Worm (Caenorhabditis elegans) whole organism, young adult: ENCODE results near the gene rmd-1.

Experiments
- B0019.2 ChIP-seq: fragments of 200-800 bp; sonication (Bioruptor generic); conservative IDR thresholded peaks from 2 replicates; pipeline ENCODE4 v1.3.6; 2022; ENCODE audit warnings: missing genetic modification reagents, missing genetic modification characterization, missing compliant biosample characterization
- B0336.3 ChIP-seq: fragments of 200-800 bp; sonication (Bioruptor generic); IDR thresholded peaks from 2 replicates; pipeline ENCODE4 v1.3.6; 2022; ENCODE audit warnings: missing genetic modification characterization, missing compliant biosample characterization
- F10E7.11 ChIP-seq: sonication (generic microtip); optimal IDR thresholded peaks from 2 replicates; lab custom pipeline; 2017; ENCODE audit warnings: mild to moderate bottlenecking, missing genetic modification characterization, moderate library complexity, missing compliant biosample characterization
- F23B12.7 ChIP-seq: sonication (generic microtip); optimal IDR thresholded peaks from 2 replicates; lab custom pipeline; 2017; ENCODE audit warnings: missing genetic modification characterization, mild to moderate bottlenecking, missing compliant biosample characterization, antibody characterized with exemption, moderate library complexity; ENCODE audit not compliant: insufficient read depth
- F33H1.4 ChIP-seq: fragments of 200-800 bp; sonication (Bioruptor generic); IDR thresholded peaks from 2 replicates; pipeline ENCODE4 v1.3.6; 2022; ENCODE audit warnings: missing genetic modification reagents, missing genetic modification characterization, missing compliant biosample characterization
- K11D2.4 ChIP-seq: fragments of 200-800 bp; sonication (Bioruptor generic); IDR thresholded peaks from 2 replicates; pipeline ENCODE4 v1.3.6; 2022; ENCODE audit warnings: missing genetic modification reagents, missing genetic modification characterization, missing compliant biosample characterization
- K12H6.12 ChIP-seq: fragments of 200-800 bp; sonication (Bioruptor generic); optimal IDR thresholded peaks from 2 replicates; lab custom pipeline; 2018; ENCODE audit warnings: mild to moderate bottlenecking, missing genetic modification characterization, missing compliant biosample characterization
- T26A5.8 ChIP-seq: sonication (generic microtip); optimal IDR thresholded peaks from 2 replicates; lab custom pipeline; 2016; ENCODE audit warnings: missing genetic modification characterization, missing compliant biosample characterization
- Y67H2A.10 ChIP-seq: fragments of 200-800 bp; sonication (Bioruptor generic); conservative IDR thresholded peaks from 2 replicates; pipeline ENCODE4 v1.3.6; 2022; ENCODE audit warnings: missing genetic modification reagents, missing genetic modification characterization, missing compliant biosample characterization
- Y95B8A.8 ChIP-seq: fragments of 200-800 bp; sonication (Bioruptor generic); IDR thresholded peaks from 2 replicates; pipeline ENCODE4 v1.3.6; 2022; ENCODE audit warnings: missing genetic modification reagents, missing genetic modification characterization, missing compliant biosample characterization
- ZK185.1 ChIP-seq: sonication (generic microtip); optimal IDR thresholded peaks from 2 replicates; lab custom pipeline; 2016; ENCODE audit warnings: mild to moderate bottlenecking, missing genetic modification characterization, missing compliant biosample characterization; ENCODE audit not compliant: poor library complexity, severe bottlenecking
- akir-1 ChIP-seq: fragments of 200-800 bp; sonication (Bioruptor generic); optimal IDR thresholded peaks from 2 replicates; lab custom pipeline; 2018; ENCODE audit warnings: mild to moderate bottlenecking, missing genetic modification characterization, moderate library complexity, missing compliant biosample characterization
- ama-1 ChIP-seq, 3 experiments: fragments of 150-350 bp in 1 of 3; sonication (generic microtip) in 2 of 3; optimal IDR thresholded peaks; 2 replicates each; lab custom pipeline; 2014 to 2018; ENCODE audit warnings: missing biosample characterization in 2 of 3, missing genetic modification characterization in 2 of 3, missing genetic modification reagents in 2 of 3
- attf-3 ChIP-seq: fragments of 200-800 bp; sonication (Bioruptor generic); conservative IDR thresholded peaks from 2 replicates; pipeline ENCODE4 v1.3.6; 2022; ENCODE audit warnings: missing genetic modification reagents, missing genetic modification characterization, missing compliant biosample characterization
- attf-6 ChIP-seq: fragments of 200-800 bp; sonication (Bioruptor generic); IDR thresholded peaks from 2 replicates; pipeline ENCODE4 v1.3.6; 2022; ENCODE audit warnings: missing genetic modification reagents, missing genetic modification characterization, missing compliant biosample characterization
- cebp-1 ChIP-seq, 2 experiments: fragments of 200-800 bp in 1 of 2; sonication (Bioruptor generic) in 1 of 2; sonication (generic microtip) in 1 of 2; IDR thresholded peaks in 1 of 2; optimal IDR thresholded peaks in 1 of 2; 2 replicates each; pipeline versions ENCODE4 v1.3.6 to Lab custom; 2017 to 2022; ENCODE audit warnings: missing compliant biosample characterization in 2 of 2, missing genetic modification characterization in 2 of 2, mild to moderate bottlenecking in 1 of 2, missing genetic modification reagents in 1 of 2, moderate library complexity in 1 of 2
- cebp-2 ChIP-seq: fragments of 200-800 bp; sonication (Bioruptor generic); IDR thresholded peaks from 2 replicates; pipeline ENCODE4 v1.3.6; 2022; ENCODE audit warnings: missing genetic modification characterization, missing compliant biosample characterization
- ceh-91 ChIP-seq: fragments of 200-800 bp; sonication (Bioruptor generic); IDR thresholded peaks from 2 replicates; pipeline ENCODE4 v1.3.6; 2022; ENCODE audit warnings: missing genetic modification reagents, missing genetic modification characterization, missing compliant biosample characterization
- chd-7 ChIP-seq: sonication (generic microtip); optimal IDR thresholded peaks from 2 replicates; lab custom pipeline; 2016; ENCODE audit warnings: mild to moderate bottlenecking, missing genetic modification characterization, moderate library complexity, missing compliant biosample characterization
- dpl-1 ChIP-seq: fragments of 150-350 bp; optimal IDR thresholded peaks from 2 replicates; lab custom pipeline; 2014; ENCODE audit warnings: missing biosample characterization, missing genetic modification reagents, missing genetic modification characterization
- egl-18 ChIP-seq: fragments of 200-800 bp; sonication (Bioruptor generic); IDR thresholded peaks from 2 replicates; pipeline ENCODE4 v1.3.6; 2022; ENCODE audit warnings: missing genetic modification reagents, missing genetic modification characterization, missing compliant biosample characterization
- ets-4 ChIP-seq: fragments of 200-800 bp; sonication (Bioruptor generic); optimal IDR thresholded peaks from 2 replicates; lab custom pipeline; 2018; ENCODE audit warnings: mild to moderate bottlenecking, missing genetic modification characterization, missing compliant biosample characterization
- fkh-3 ChIP-seq: sonication (generic microtip); optimal IDR thresholded peaks from 2 replicates; lab custom pipeline; 2016; ENCODE audit warnings: mild to moderate bottlenecking, missing genetic modification characterization, missing compliant biosample characterization
- hmg-20 ChIP-seq: fragments of 200-800 bp; sonication (Bioruptor generic); IDR thresholded peaks from 2 replicates; pipeline ENCODE4 v1.3.6; 2022; ENCODE audit warnings: missing genetic modification reagents, missing genetic modification characterization, missing compliant biosample characterization
- hrde-1 ChIP-seq: sonication (generic microtip); optimal IDR thresholded peaks from 2 replicates; lab custom pipeline; 2016; ENCODE audit warnings: missing genetic modification characterization, mild to moderate bottlenecking, missing compliant biosample characterization, moderate library complexity, missing genotype, missing genetic modification reagents, borderline replicate concordance
- let-526 ChIP-seq: fragments of 200-800 bp; sonication (Bioruptor generic); IDR thresholded peaks from 2 replicates; pipeline ENCODE4 v1.3.6; 2022; ENCODE audit warnings: missing genetic modification reagents, missing genetic modification characterization, missing compliant biosample characterization
- lin-26 ChIP-seq: fragments of 200-800 bp; sonication (Bioruptor generic); IDR thresholded peaks from 2 replicates; pipeline ENCODE4 v1.3.6; 2022; ENCODE audit warnings: missing genetic modification reagents, missing genetic modification characterization, missing compliant biosample characterization
- lin-35 ChIP-seq, 3 experiments: fragments of 150-350 bp in 2 of 3; sonication (generic microtip) in 1 of 3; optimal IDR thresholded peaks; 2 replicates each; lab custom pipeline; 2014 to 2018; ENCODE audit warnings: missing biosample characterization in 3 of 3, missing genetic modification characterization in 3 of 3, missing genetic modification reagents in 3 of 3
- lin-40 ChIP-seq: sonication (generic microtip); optimal IDR thresholded peaks from 2 replicates; lab custom pipeline; 2016; ENCODE audit warnings: missing genetic modification characterization, mild to moderate bottlenecking, missing compliant biosample characterization, missing genotype, missing genetic modification reagents
- lsl-1 ChIP-seq: fragments of 200-800 bp; sonication (Bioruptor generic); optimal IDR thresholded peaks from 2 replicates; lab custom pipeline; 2018; ENCODE audit warnings: mild to moderate bottlenecking, missing genetic modification characterization, moderate library complexity, missing compliant biosample characterization
- lsy-27 ChIP-seq: sonication (generic microtip); optimal IDR thresholded peaks from 2 replicates; lab custom pipeline; 2017; ENCODE audit warnings: missing genetic modification characterization, mild to moderate bottlenecking, missing compliant biosample characterization, antibody characterized with exemption, missing genotype, borderline replicate concordance; ENCODE audit not compliant: insufficient read depth
- madf-10 ChIP-seq: sonication (generic microtip); optimal IDR thresholded peaks from 2 replicates; lab custom pipeline; 2016; ENCODE audit warnings: mild to moderate bottlenecking, missing genetic modification characterization, missing compliant biosample characterization
- mcd-1 ChIP-seq: fragments of 200-800 bp; sonication (Bioruptor generic); IDR thresholded peaks from 2 replicates; pipeline ENCODE4 v1.3.6; 2022; ENCODE audit warnings: missing genetic modification reagents, missing genetic modification characterization, missing compliant biosample characterization
- mel-28 ChIP-seq: sonication (generic microtip); optimal IDR thresholded peaks from 2 replicates; lab custom pipeline; 2016; ENCODE audit warnings: borderline replicate concordance, mild to moderate bottlenecking, missing genetic modification characterization, missing compliant biosample characterization
- nfya-2 ChIP-seq: fragments of 200-800 bp; sonication (Bioruptor generic); IDR thresholded peaks from 2 replicates; pipeline ENCODE4 v1.3.6; 2022; ENCODE audit warnings: missing genetic modification reagents, missing genetic modification characterization, missing compliant biosample characterization
- nhr-80 ChIP-seq: sonication (generic microtip); optimal IDR thresholded peaks from 2 replicates; lab custom pipeline; 2016; ENCODE audit warnings: missing genetic modification characterization, missing compliant biosample characterization
- pha-4 ChIP-seq: fragments of 150-350 bp; sonication (generic microtip); optimal IDR thresholded peaks from 2 replicates; lab custom pipeline; 2014; ENCODE audit warnings: missing biosample characterization, missing genetic modification reagents, missing genetic modification characterization
- rcor-1 ChIP-seq: fragments of 200-800 bp; sonication (Bioruptor generic); IDR thresholded peaks from 2 replicates; pipeline ENCODE4 v1.3.6; 2022; ENCODE audit warnings: missing genetic modification reagents, missing genetic modification characterization, missing compliant biosample characterization
- sdz-38 ChIP-seq: sonication (generic microtip); optimal IDR thresholded peaks from 2 replicates; lab custom pipeline; 2016; ENCODE audit warnings: missing genotype, missing genetic modification characterization, missing compliant biosample characterization
- sea-2 ChIP-seq: fragments of 200-800 bp; sonication (Bioruptor generic); IDR thresholded peaks from 2 replicates; pipeline ENCODE4 v1.3.6; 2022; ENCODE audit warnings: missing genetic modification characterization, missing compliant biosample characterization
- tbp1 ChIP-seq: fragments of 200-800 bp; sonication (Bioruptor generic); optimal IDR thresholded peaks from 2 replicates; lab custom pipeline; 2018; ENCODE audit warnings: mild to moderate bottlenecking, missing genetic modification characterization, missing compliant biosample characterization
- tlf-1 ChIP-seq: fragments of 200-800 bp; sonication (Bioruptor generic); optimal IDR thresholded peaks from 2 replicates; lab custom pipeline; 2018; ENCODE audit warnings: mild to moderate bottlenecking, missing genetic modification characterization, missing compliant biosample characterization
- unc-62 ChIP-seq: fragments of 150-350 bp; optimal IDR thresholded peaks from 2 replicates; lab custom pipeline; 2014; ENCODE audit warnings: missing biosample characterization, missing genetic modification reagents, missing genetic modification characterization
- xnd-1 ChIP-seq: sonication (generic microtip); optimal IDR thresholded peaks from 2 replicates; lab custom pipeline; 2016; ENCODE audit warnings: missing genotype, missing genetic modification reagents, missing genetic modification characterization, missing compliant biosample characterization
- zfh-2 ChIP-seq: fragments of 200-800 bp; sonication (Bioruptor generic); conservative IDR thresholded peaks from 2 replicates; pipeline ENCODE4 v1.3.6; 2022; ENCODE audit warnings: missing genetic modification reagents, missing genetic modification characterization, missing compliant biosample characterization
- ztf-28 ChIP-seq: fragments of 200-800 bp; sonication (Bioruptor generic); IDR thresholded peaks from 2 replicates; pipeline ENCODE4 v1.3.6; 2022; ENCODE audit warnings: missing genetic modification reagents, missing genetic modification characterization, missing compliant biosample characterization
- ztf-6 ChIP-seq: fragments of 200-800 bp; sonication (Bioruptor generic); IDR thresholded peaks from 2 replicates; pipeline ENCODE4 v1.3.6; 2022; ENCODE audit warnings: missing genetic modification reagents, missing genetic modification characterization, missing compliant biosample characterization

rmd-1 gene

DNA sequence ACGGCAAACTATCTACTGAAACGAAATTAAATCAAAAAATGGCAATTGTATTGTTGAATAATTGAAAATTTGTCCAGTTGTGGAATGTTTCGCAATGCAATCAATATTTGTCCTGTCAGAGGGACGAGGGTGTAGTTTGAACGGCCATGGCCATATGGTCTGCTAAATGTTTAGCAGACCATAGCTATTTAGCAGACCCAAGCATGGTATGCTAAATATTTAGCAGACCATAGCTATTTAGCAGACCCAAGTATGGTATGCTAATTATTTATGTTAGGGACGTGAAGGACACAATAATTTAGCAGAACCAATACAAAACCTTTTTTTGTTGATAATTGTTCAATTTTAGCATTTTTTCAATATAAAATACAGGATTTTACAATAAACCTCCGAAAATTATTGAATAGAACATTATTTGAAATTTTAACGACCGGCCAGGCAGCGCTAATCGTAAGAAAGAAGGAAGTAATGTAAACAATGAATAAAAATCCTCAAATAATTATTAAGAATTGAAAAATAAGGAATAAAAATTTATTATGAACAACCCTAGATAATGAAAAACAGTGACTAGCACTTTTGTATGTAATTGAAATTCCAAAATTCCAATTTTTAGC lies 46.2 kb downstream of the rmd-1 start, which contains the start of gene riok-3 (continued):
- TF ChIP-seq lin-35 (GFP tag; optimal IDR thresholded peaks at IDR 0.05; lab: Kevin White, UChicago) = no peak
- TF ChIP-seq mcd-1 (GFP tag; lab: Robert Waterston, UW) = peak; percentile 33; the same call in 1 of the 2 replicates
- TF ChIP-seq chd-7 (tag; lab: Kevin White, UChicago) = no peak
- TF ChIP-seq hmg-20 (GFP tag; lab: Robert Waterston, UW) = no peak
- TF ChIP-seq mel-28 (tag; lab: Kevin White, UChicago) = no peak
- TF ChIP-seq tlf-1 (GFP tag; lab: Kevin White, UChicago) = peak; percentile 1
- no peak for TF ChIP-seq lsl-1 (GFP tag; lab: Kevin White, UChicago)
- no peak for TF ChIP-seq sea-2 (GFP tag; lab: Robert Waterston, UW)
- no peak for TF ChIP-seq F33H1.4
- no peak for TF ChIP-seq nhr-80 (tag; lab: Kevin White, UChicago)
- no peak for TF ChIP-seq ztf-6 (GFP tag; lab: Robert Waterston, UW)
- no peak for TF ChIP-seq hrde-1 (tag; lab: Kevin White, UChicago)
- TF ChIP-seq K11D2.4 (GFP tag; lab: Robert Waterston, UW) = peak; percentile 38; the same call in 1 of the 2 replicates
- no peak for TF ChIP-seq lsy-27 (tag; lab: Kevin White, UChicago)
- no peak for TF ChIP-seq akir-1
- no peak for TF ChIP-seq ceh-91
- TF ChIP-seq sdz-38 = no peak
- peak; percentile 40 for TF ChIP-seq ZK185.1
- TF ChIP-seq xnd-1 (tag; lab: Kevin White, UChicago) = no peak
- TF ChIP-seq Y67H2A.10 (GFP tag; lab: Robert Waterston, UW) = no peak
- no peak for TF ChIP-seq F10E7.11 (tag; lab: Kevin White, UChicago)
- no peak for TF ChIP-seq ama-1 (optimal IDR thresholded peaks at IDR 0.05; lab: Kevin White, UChicago)
- no peak for TF ChIP-seq ama-1 (GFP tag; optimal IDR thresholded peaks at IDR 0.05; lab: Kevin White, UChicago)
- TF ChIP-seq attf-3 = 0 out of 2 replicates have a peak, but pooled peaks have one; percentile 7
- TF ChIP-seq lin-26 (GFP tag; lab: Robert Waterston, UW) = 0 out of 2 replicates have a peak, but pooled peaks have one; percentile 25
- TF ChIP-seq egl-18 (GFP tag; lab: Robert Waterston, UW) = no peak
- TF ChIP-seq tbp1 (GFP tag; lab: Kevin White, UChicago) = peak; percentile 15
- no peak for TF ChIP-seq rcor-1
- no peak for TF ChIP-seq T26A5.8
- TF ChIP-seq fkh-3 (tag; lab: Kevin White, UChicago) = no peak
- peak; percentile 21 for TF ChIP-seq F23B12.7 (tag; lab: Kevin White, UChicago)
- TF ChIP-seq cebp-1 (GFP tag; IDR thresholded peaks at IDR 0.05; lab: Robert Waterston, UW) = peak; percentile 74; the same call in 1 of the 2 replicates
- peak; percentile 94 for TF ChIP-seq cebp-1 (tag; optimal IDR thresholded peaks at IDR 0.05; lab: Kevin White, UChicago)
- TF ChIP-seq zfh-2 (GFP tag; lab: Robert Waterston, UW) = no peak
- TF ChIP-seq K12H6.12 = no peak
- TF ChIP-seq cebp-2 (GFP tag; lab: Robert Waterston, UW) = no peak
- no peak for TF ChIP-seq ztf-28 (GFP tag; lab: Robert Waterston, UW)
- peak; percentile 40; the same call in 1 of the 2 replicates for TF ChIP-seq Y95B8A.8
- no peak for TF ChIP-seq unc-62
- no peak for TF ChIP-seq B0019.2 (GFP tag; lab: Robert Waterston, UW)
- peak; percentile 11 for TF ChIP-seq lin-40 (tag; lab: Kevin White, UChicago)
- TF ChIP-seq ets-4 (GFP tag; lab: Kevin White, UChicago) = no peak
- TF ChIP-seq let-526 = no peak
- TF ChIP-seq madf-10 (tag; lab: Kevin White, UChicago) = no peak
- no peak for TF ChIP-seq B0336.3 (GFP tag; lab: Robert Waterston, UW)
- TF ChIP-seq nfya-2 (GFP tag; lab: Robert Waterston, UW) = no peak
- no peak for TF ChIP-seq pha-4 (tag; lab: Kevin White, UChicago)
- TF ChIP-seq dpl-1 = no peak
- no peak for TF ChIP-seq attf-6
